Worm (Caenorhabditis elegans) whole organism, L2 larva: ENCODE data around the gene ZC53.1.

Source experiments
- ama-1 ChIP-seq: fragments of 150-350 bp; optimal IDR thresholded peaks from 2 replicates; lab custom pipeline; 2018; ENCODE audit warnings: inconsistent platforms
- blmp-1 ChIP-seq: sonication (generic microtip); optimal IDR thresholded peaks from 2 replicates; lab custom pipeline; 2017; ENCODE audit warnings: missing genetic modification characterization, mild to moderate bottlenecking, missing compliant biosample characterization, antibody characterized with exemption, moderate library complexity; ENCODE audit not compliant: insufficient read depth
- ceh-82 ChIP-seq: fragments of 150-350 bp; optimal IDR thresholded peaks from 2 replicates; lab custom pipeline; 2014; ENCODE audit warnings: missing biosample characterization, missing genetic modification characterization
- egl-27 ChIP-seq: sonication (generic microtip); optimal IDR thresholded peaks from 3 replicates; lab custom pipeline; 2017; ENCODE audit warnings: missing biosample characterization, missing genetic modification reagents, missing genetic modification characterization
- mdl-1 ChIP-seq, 2 experiments: fragments of 150-350 bp in 1 of 2; sonication (generic microtip) in 1 of 2; optimal IDR thresholded peaks; 2 replicates each; lab custom pipeline; 2017; ENCODE audit warnings: missing biosample characterization in 2 of 2, missing genetic modification characterization in 2 of 2
- nhr-11 ChIP-seq: fragments of 150-350 bp; optimal IDR thresholded peaks from 2 replicates; lab custom pipeline; 2014; ENCODE audit warnings: missing biosample characterization, missing genetic modification characterization
- nhr-23 ChIP-seq: fragments of 150-350 bp; optimal IDR thresholded peaks from 2 replicates; lab custom pipeline; 2014; ENCODE audit warnings: missing biosample characterization, missing genetic modification reagents, missing genetic modification characterization
- nhr-237 ChIP-seq: fragments of 150-350 bp; optimal IDR thresholded peaks from 2 replicates; lab custom pipeline; 2014; ENCODE audit warnings: missing biosample characterization, missing genetic modification characterization
- nhr-77 ChIP-seq: fragments of 150-350 bp; optimal IDR thresholded peaks from 2 replicates; lab custom pipeline; 2014; ENCODE audit warnings: missing biosample characterization, missing genetic modification characterization
- peb-1 ChIP-seq: fragments of 150-350 bp; optimal IDR thresholded peaks from 2 replicates; lab custom pipeline; 2014; ENCODE audit warnings: missing biosample characterization, missing genetic modification characterization
- sma-9 ChIP-seq, 2 experiments: fragments of 150-350 bp in 1 of 2; sonication (generic microtip) in 1 of 2; optimal IDR thresholded peaks; 2 replicates each; lab custom pipeline; 2014 to 2016; ENCODE audit warnings: missing genetic modification characterization in 2 of 2, mild to moderate bottlenecking in 1 of 2, missing biosample characterization in 1 of 2, missing compliant biosample characterization in 1 of 2, missing genetic modification reagents in 1 of 2, moderate library complexity in 1 of 2
- unc-39 ChIP-seq: fragments of 150-350 bp; optimal IDR thresholded peaks from 2 replicates; lab custom pipeline; 2014; ENCODE audit warnings: missing biosample characterization, missing genetic modification characterization
- unc-55 ChIP-seq: fragments of 150-350 bp; sonication (generic microtip); optimal IDR thresholded peaks from 3 replicates; lab custom pipeline; 2014; ENCODE audit warnings: missing biosample characterization, missing genetic modification reagents, missing genetic modification characterization
- unc-62 ChIP-seq: fragments of 150-350 bp; optimal IDR thresholded peaks from 2 replicates; lab custom pipeline; 2014; ENCODE audit warnings: missing biosample characterization, missing genetic modification reagents, missing genetic modification characterization

DNA sequence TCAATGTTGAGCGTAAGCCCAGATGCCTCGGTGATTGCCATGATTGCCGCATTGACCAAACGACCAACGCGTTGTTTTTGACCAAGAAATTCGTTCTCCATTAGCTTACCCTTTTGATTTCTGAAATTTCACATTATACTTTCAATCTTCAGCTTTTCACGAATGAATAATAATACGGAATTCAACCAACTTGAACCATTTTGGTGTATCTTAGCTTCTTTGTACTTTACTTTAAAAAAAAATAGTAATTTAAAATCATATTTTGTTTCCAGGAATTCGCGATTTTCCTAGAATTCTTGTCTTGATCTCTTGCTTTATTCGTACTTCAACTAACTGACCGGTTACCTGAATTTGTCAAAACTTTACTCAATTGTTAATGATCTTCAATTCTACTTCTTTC is 11.0 kb upstream of the ZC53.1 start, which contains the start of gene ZC53.2:
- TF ChIP-seq sma-9 (GFP tag; optimal IDR thresholded peaks at IDR 0.05; lab: Kevin White, UChicago) (no peak), sma-9 (tag; optimal IDR thresholded peaks at IDR 0.05; lab: Kevin White, UChicago) (no peak), peb-1 (tag; lab: Kevin White, UChicago) (no peak), mdl-1 (tag; optimal IDR thresholded peaks at IDR 0.05; lab: Kevin White, UChicago) (no peak), blmp-1 (tag; lab: Kevin White, UChicago) (no peak), ceh-82 (tag; lab: Kevin White, UChicago) (no peak), unc-55 (GFP tag; lab: Kevin White, UChicago) (no peak), nhr-77 (no peak), nhr-11 (tag; lab: Kevin White, UChicago) (no peak), egl-27 (tag; lab: Kevin White, UChicago) (no peak), nhr-23 (tag; lab: Kevin White, UChicago) (no peak), ama-1 (lab: Kevin White, UChicago) (no peak), unc-39 (tag; lab: Kevin White, UChicago) (no peak), unc-62 (GFP tag; lab: Kevin White, UChicago) (no peak), nhr-237 (tag; lab: Kevin White, UChicago) (no peak)
